Fruit fly (Drosophila melanogaster): ENCODE data around the gene CG13460.

The CG13460 gene

DNA sequence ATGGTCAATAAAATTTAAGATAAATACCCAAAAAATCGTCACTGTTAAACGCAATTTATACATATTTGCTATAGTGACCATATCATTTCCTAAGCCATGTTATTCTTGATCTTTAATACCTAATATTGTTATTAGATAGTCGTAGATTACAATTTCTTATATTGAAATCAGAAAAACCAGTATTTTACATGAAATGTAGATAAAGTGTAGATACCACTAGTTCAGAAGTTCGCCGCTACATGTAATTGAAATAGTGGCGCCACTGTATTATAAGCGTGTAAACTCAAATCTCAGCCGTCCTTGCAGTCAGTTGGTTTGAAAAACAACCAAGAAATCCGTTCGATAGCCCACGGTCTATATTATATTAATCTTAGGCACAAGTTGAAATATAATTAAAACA, 13.4 kb downstream of the CG13460 start:
- TF ChIP-seq chinmo (GFP tag; IDR thresholded peaks at IDR 0.05; ENCODE audit: partially characterized antibody) (no peak), Fer1 (GFP tag; optimal IDR thresholded peaks at IDR 0.05) (no peak), CG16863 (GFP tag; optimal IDR thresholded peaks at IDR 0.05) (no peak), kni (GFP tag; optimal IDR thresholded peaks at IDR 0.05) (no peak), az2 (GFP tag; optimal IDR thresholded peaks at IDR 0.05) (peak; percentile 7), knrl (GFP tag; IDR thresholded peaks at IDR 0.05; ENCODE audit: partially characterized antibody) (peak; percentile 50; the same call in 2 of the 3 replicates), amos (GFP tag; IDR thresholded peaks at IDR 0.05; ENCODE audit: partially characterized antibody) (peak; percentile 73), pita (GFP tag; optimal IDR thresholded peaks at IDR 0.05) (peak; percentile 32), NK7.1 (GFP tag; optimal IDR thresholded peaks at IDR 0.05) (no peak), ara (GFP tag; IDR thresholded peaks at IDR 0.05) (0 out of 2 replicates have a peak, but pooled peaks have one; percentile 5), h (optimal IDR thresholded peaks at IDR 0.05) (no peak), zen (tag; optimal IDR thresholded peaks at IDR 0.05) (peak; percentile 43), CG11247 (GFP tag; IDR thresholded peaks at IDR 0.05) (no peak), Side (GFP tag; optimal IDR thresholded peaks at IDR 0.05) (no peak), Dp (GFP tag; optimal IDR thresholded peaks at IDR 0.05) (peak; percentile 11), Elba2 (GFP tag; optimal IDR thresholded peaks at IDR 0.05) (no peak), dmrt11E (tag; optimal IDR thresholded peaks at IDR 0.05) (peak; percentile 21), Blimp-1 (GFP tag; optimal IDR thresholded peaks at IDR 0.05) (no peak), Med (GFP tag) (no peak), Doc2 (GFP tag; IDR thresholded peaks at IDR 0.05) (no peak), CG11723 (GFP tag; optimal IDR thresholded peaks at IDR 0.05) (no peak), Hr51 (GFP tag; optimal IDR thresholded peaks at IDR 0.05) (peak in 1 of 2 experiments; percentile 14), C15 (GFP tag; IDR thresholded peaks at IDR 0.05) (no peak), CG9215 (GFP tag; IDR thresholded peaks at IDR 0.05) (no peak), Bgb (GFP tag; IDR thresholded peaks at IDR 0.05; ENCODE audit: partially characterized antibody) (peak; percentile 76), gce (GFP tag; IDR thresholded peaks at IDR 0.05) (no peak), CG17829 (tag; optimal IDR thresholded peaks at IDR 0.05) (peak; percentile 2), Hsf (GFP tag; optimal IDR thresholded peaks at IDR 0.05) (peak; percentile 28), grau (tag; optimal IDR thresholded peaks at IDR 0.05) (peak; percentile 11), CG4424 (GFP tag; optimal IDR thresholded peaks at IDR 0.05) (no peak), croc (GFP tag; conservative IDR thresholded peaks at IDR 0.05) (no peak), phol (tag; optimal IDR thresholded peaks at IDR 0.05) (no peak), CG1603 (tag; optimal IDR thresholded peaks at IDR 0.05) (peak; percentile 15), slbo (GFP tag; IDR thresholded peaks at IDR 0.05) (peak; percentile 23; the same call in 1 of the 2 replicates), CG17361 (GFP tag; IDR thresholded peaks at IDR 0.05) (0 out of 3 replicates have a peak, but pooled peaks have one; percentile 10), E2f1 (GFP tag; IDR thresholded peaks at IDR 0.05) (no peak), nmo (GFP tag; optimal IDR thresholded peaks at IDR 0.05) (no peak), CG7963 (GFP tag; IDR thresholded peaks at IDR 0.05; ENCODE audit: partially characterized antibody) (peak; percentile 62; the same call in 1 of the 3 replicates), NfI (GFP tag; optimal IDR thresholded peaks at IDR 0.05) (peak; percentile 1), CG1024 (GFP tag; IDR thresholded peaks at IDR 0.05) (peak; percentile 2; the same call in 1 of the 2 replicates), Opbp (GFP tag; IDR thresholded peaks at IDR 0.05; ENCODE audit: partially characterized antibody) (0 out of 3 replicates have a peak, but pooled peaks have one; percentile 39), CG2199 (GFP tag; IDR thresholded peaks at IDR 0.05) (peak; percentile 65; the same call in 2 of the 3 replicates), Oaz (GFP tag; IDR thresholded peaks at IDR 0.05) (no peak), bigmax (GFP tag; optimal IDR thresholded peaks at IDR 0.05) (no peak), CG12236 (GFP tag; optimal IDR thresholded peaks at IDR 0.05) (no peak), CG17328 (GFP tag; IDR thresholded peaks at IDR 0.05) (no peak), CTCF (GFP tag; optimal IDR thresholded peaks at IDR 0.05) (peak; percentile 94), Gsc (GFP tag; IDR thresholded peaks at IDR 0.05) (no peak), CG3995 (GFP tag; optimal IDR thresholded peaks at IDR 0.05) (no peak), Oli (tag; optimal IDR thresholded peaks at IDR 0.05) (no peak), CG7786 (GFP tag; optimal IDR thresholded peaks at IDR 0.05) (no peak)
